Worm (Caenorhabditis elegans) whole organism, dauer: ENCODE measurements around the gene K10G6.9.

ENCODE experiments used
- unc-62 ChIP-seq: sonication (generic microtip); optimal IDR thresholded peaks from 2 replicates; lab custom pipeline; 2017; ENCODE audit warnings: missing biosample characterization, missing genetic modification reagents, missing genetic modification characterization

Gene K10G6.9

ce11 chrII:3980373-3980772 is 8.3 kb downstream of the K10G6.9 start:
- TF ChIP-seq unc-62 (GFP tag; lab: Kevin White, UChicago) = no peak

ce11 chrII:3982313-3982712 is 10.3 kb downstream of the K10G6.9 start, which contains the start of gene lin-31:
Gene lin-31 (plus strand): TSS chrII:3982549.
- no peak for TF ChIP-seq unc-62 (GFP tag; lab: Kevin White, UChicago)

- TF ChIP-seq unc-62 (GFP tag; lab: Kevin White, UChicago) = no peak
These were observed 12.2 kb downstream of the K10G6.9 start for ce11 chrII:3984242-3984641.

ce11 chrII:3986906-3987305 is 14.8 kb downstream of the K10G6.9 start, which contains the start of gene K10G6.5:
Gene K10G6.5 (plus strand): TSS chrII:3987250.
- no peak for TF ChIP-seq unc-62 (GFP tag; lab: Kevin White, UChicago)

- no peak for TF ChIP-seq unc-62 (GFP tag; lab: Kevin White, UChicago)
These were observed 17.7 kb downstream of the K10G6.9 start, which contains the start of gene Y14H12A.2 for ce11 chrII:3989627-3990367. Gene Y14H12A.2 (minus strand): TSS chrII:3989677.

DNA sequence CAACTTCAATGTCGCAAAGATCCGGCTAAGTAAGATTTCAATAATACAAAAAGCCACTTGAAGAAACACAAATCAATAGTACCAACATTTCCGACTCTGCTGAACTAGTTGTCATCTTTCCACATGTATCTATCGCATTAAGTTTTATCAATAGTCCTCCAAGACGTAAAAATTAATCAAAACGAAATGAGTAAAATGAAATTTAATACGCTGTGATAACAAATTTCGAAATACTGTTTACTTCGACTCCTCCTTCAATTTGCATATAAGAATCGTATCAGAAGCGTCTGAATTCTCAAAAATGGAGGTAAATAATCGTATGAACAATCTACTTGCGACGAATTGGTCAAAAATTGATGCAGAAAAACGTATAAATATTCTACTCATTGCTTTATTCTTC is 18.6 kb downstream of the K10G6.9 start:
- no peak for TF ChIP-seq unc-62 (GFP tag; lab: Kevin White, UChicago)

ce11 chrII:3992029-3992428 is 20.0 kb downstream of the K10G6.9 start:
- no peak for TF ChIP-seq unc-62 (GFP tag; lab: Kevin White, UChicago)

DNA sequence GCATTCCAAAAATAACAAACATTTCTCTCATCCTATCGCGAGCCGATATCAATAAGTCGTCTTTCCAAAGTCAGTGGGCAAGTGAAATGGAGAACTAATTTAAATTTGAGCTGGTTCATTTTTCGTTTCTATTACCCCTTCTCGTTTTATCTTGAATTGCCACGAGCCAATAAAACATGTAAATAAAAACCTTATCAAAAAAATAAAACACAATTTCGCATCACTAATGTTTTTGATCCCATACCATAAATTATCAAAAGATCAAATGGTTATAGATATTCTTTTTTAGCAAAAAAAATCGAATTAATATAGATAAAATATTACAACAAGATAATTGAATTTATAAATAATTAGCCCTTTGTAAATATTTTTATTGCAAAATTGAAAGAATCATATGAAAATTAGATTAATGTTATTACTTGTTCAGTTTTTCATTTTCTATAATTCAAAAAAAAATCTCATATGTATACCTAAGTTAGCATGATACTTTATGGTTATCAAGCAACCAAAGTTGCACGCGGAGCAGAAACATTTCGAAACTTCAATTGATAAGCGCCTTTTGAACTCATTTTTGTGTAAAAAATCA is 20.7 kb downstream of the K10G6.9 start, which contains the start of gene Y14H12A.1:
TSS of gene Y14H12A.1 (plus strand) at position 536 of the 586 bp plus-strand sequence.
- no peak for TF ChIP-seq unc-62 (GFP tag; lab: Kevin White, UChicago)

- no peak for TF ChIP-seq unc-62 (GFP tag; lab: Kevin White, UChicago)
These were observed 23.9 kb downstream of the K10G6.9 start, which contains the start of gene clc-22 for ce11 chrII:3996005-3996404. Gene clc-22 (minus strand): TSS chrII:3996075.

DNA sequence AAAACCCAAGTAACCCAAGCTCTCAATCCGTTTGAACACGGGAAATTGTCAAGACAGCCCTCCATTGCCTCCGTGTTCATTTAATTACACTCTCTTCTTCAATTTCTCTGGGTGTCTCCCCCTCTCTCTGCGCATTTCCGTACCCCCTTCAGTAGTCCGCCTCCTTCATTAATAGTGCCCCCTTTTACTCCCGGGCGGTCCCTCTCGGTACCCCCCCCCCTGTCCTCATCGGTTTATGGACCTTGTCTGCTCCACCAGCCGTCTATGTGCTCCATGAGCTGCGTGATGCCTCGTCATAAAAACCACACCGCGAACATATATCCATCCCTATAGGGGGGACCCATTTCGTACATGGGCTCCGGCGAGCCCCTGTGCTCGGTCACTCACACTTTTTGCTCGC is 27.5 kb downstream of the K10G6.9 start:
- no peak for TF ChIP-seq unc-62 (GFP tag; lab: Kevin White, UChicago)

DNA sequence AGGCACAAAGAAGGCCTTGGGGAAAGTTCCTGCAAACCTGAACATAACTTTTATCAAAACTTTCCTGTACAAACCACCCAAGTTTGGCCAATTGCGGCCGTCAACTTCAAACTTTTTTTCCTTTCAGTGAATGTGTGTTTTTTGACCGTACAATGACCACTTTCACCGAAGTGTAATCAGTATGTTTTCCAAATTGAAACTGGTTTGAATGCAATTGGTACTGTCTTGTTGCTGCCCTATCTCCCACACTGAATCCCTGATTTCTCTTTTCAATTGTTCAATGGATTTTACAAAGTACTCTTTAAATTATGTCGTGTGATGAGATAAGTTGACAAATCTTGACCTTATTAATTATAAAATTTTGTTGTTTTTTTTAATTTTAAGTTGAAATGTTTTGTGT is 28.4 kb downstream of the K10G6.9 start:
- TF ChIP-seq unc-62 (GFP tag; lab: Kevin White, UChicago) = no peak

DNA sequence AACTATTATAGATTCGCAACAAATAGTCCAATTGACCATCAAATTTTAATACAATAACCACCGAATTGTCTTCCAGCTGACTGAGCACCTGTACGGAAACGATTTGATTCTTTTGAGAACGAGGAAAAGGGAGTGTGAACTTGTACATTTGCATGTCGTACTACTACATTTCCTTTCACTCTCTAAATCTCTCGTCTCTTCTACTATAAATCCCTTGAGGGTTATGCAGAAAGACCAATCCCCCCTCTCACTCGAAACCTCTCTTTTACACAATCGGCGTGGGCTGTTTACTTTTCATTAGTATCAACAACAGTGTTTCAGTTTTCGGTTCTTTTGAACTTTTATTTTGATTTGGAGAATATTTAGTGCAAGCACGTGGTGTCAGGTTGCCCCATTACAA is 30.1 kb downstream of the K10G6.9 start:
- no peak for TF ChIP-seq unc-62 (GFP tag; lab: Kevin White, UChicago)

- TF ChIP-seq unc-62 (GFP tag; lab: Kevin White, UChicago) = no peak
These were observed 32.6 kb downstream of the K10G6.9 start, which contains the start of gene ephx-1 for ce11 chrII:4004614-4005013. Gene ephx-1 (plus strand): TSS chrII:4004914.

- TF ChIP-seq unc-62 (GFP tag; lab: Kevin White, UChicago) = no peak
These were observed 35.9 kb downstream of the K10G6.9 start for ce11 chrII:4007972-4008371.

DNA sequence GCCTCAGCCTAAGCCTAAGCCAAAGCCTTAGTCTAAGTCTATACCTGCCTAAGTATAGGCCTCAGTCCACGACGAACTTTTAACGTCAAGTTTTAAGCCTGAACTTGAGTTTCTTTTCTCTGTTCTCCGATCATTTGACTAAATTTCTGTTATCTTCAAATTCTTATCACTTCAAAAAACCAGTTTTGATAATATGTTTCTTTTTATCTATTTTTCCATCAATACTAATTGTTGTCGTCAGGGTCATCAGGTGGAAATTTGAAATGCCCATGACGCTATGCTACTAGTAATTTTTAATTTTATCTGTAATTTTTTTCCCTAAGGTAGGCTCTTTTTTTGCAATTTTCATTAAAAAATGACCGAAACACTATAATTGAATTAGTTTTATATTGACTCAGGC is 39.5 kb downstream of the K10G6.9 start:
- TF ChIP-seq unc-62 (GFP tag; lab: Kevin White, UChicago) = no peak

DNA sequence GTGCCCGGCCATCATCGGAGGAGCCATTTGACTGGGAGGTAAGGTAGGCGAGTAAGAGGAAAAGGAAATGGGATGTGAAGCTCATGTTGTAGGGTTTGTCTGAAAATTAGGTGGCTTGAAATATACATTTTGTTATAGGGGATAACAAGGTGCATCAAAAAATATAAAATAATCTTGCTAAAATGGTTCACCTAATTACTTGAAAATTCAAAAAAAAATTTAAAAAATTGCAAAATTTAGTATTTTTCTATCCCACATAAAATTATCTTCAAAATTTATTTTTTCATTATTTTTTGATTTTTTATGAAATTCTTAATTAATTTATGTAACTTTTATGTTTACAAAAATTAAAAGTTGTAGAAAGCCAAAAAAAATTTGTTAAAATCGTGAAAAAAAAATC is 46.6 kb downstream of the K10G6.9 start, which contains the start of gene K07D4.6:
TSS of gene K07D4.6 (minus strand) at position 101 of the 400 bp plus-strand sequence.
- TF ChIP-seq unc-62 (GFP tag; lab: Kevin White, UChicago) = no peak
